ENCODE assay signal across 1 fruit fly cellular context in the genomic region with DNA sequence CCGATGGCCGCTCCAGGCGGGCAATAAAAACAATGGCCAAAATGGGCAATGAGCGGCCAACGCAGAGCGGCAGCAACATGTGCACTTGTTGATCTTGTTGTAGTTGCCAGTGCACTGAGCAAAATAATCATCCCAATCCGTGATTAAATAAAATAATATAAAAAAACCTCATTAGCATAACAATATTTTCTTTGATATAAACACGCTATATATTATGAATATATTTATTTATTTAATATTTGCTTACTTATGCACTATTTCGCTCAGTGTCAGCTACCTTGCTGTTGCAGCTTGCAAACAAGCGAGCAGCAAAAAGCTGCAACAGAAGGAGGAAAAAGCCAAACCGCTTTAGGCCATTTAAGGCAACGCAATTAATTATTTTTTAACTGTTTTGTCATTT.
TF ChIP-seq lines count a peak whose summit lies in the region.

No protein-coding gene starts in this region.

TF ChIP-seq in whole organism, embryonic, 481 proteins besides CTCF, POLR2A, EP300 and RAD21 (continued from another document):
- TF ChIP-seq CG34376 (GFP tag; optimal IDR thresholded peaks at IDR 0.05; lab: Kevin White, UChicago) (no peak), Hr51 (GFP tag; optimal IDR thresholded peaks at IDR 0.05; lab: Kevin White, UChicago) (peak in 1 of 2 experiments; percentile 53), CG1024 (GFP tag; IDR thresholded peaks at IDR 0.05; lab: Robert Waterston, UW) (no peak), CG12769 (tag; optimal IDR thresholded peaks at IDR 0.05; lab: Kevin White, UChicago) (no peak), maf-S (GFP tag; optimal IDR thresholded peaks at IDR 0.05; lab: Kevin White, UChicago) (no peak), CG1602 (GFP tag; optimal IDR thresholded peaks at IDR 0.05; lab: Kevin White, UChicago) (peak; percentile 39), CG17359 (tag; optimal IDR thresholded peaks at IDR 0.05; lab: Kevin White, UChicago) (peak; percentile 40), Ssrp (tag; optimal IDR thresholded peaks at IDR 0.05; lab: Kevin White, UChicago) (peak; percentile 34), HLH3B (GFP tag; IDR thresholded peaks at IDR 0.05; lab: Robert Waterston, UW) (peak; percentile 31; the same call in 1 of the 2 replicates), CG7745 (tag; optimal IDR thresholded peaks at IDR 0.05; lab: Kevin White, UChicago) (no peak), Dip2 (GFP tag; IDR thresholded peaks at IDR 0.05; lab: Robert Waterston, UW) (no peak), ewg (GFP tag; optimal IDR thresholded peaks at IDR 0.05; lab: Kevin White, UChicago) (peak; percentile 3), B-H1 (GFP tag; IDR thresholded peaks at IDR 0.05; lab: Robert Waterston, UW) (0 out of 3 replicates have a peak, but pooled peaks have one; percentile 17), CG10267 (tag; optimal IDR thresholded peaks at IDR 0.05; lab: Kevin White, UChicago) (peak; percentile 17), CG7556 (GFP tag; optimal IDR thresholded peaks at IDR 0.05; lab: Kevin White, UChicago) (no peak), cad (GFP tag; optimal IDR thresholded peaks at IDR 0.05; lab: Kevin White, UChicago) (no peak), kah (GFP tag; optimal IDR thresholded peaks at IDR 0.05; lab: Kevin White, UChicago) (no peak), CG8944 (GFP tag; optimal IDR thresholded peaks at IDR 0.05; lab: Kevin White, UChicago) (no peak), CG1832 (GFP tag; optimal IDR thresholded peaks at IDR 0.05; lab: Kevin White, UChicago) (no peak), CG5180 (GFP tag; optimal IDR thresholded peaks at IDR 0.05; lab: Kevin White, UChicago) (no peak), gsb (GFP tag; IDR thresholded peaks at IDR 0.05; lab: Robert Waterston, UW) (no peak), mld (GFP tag; IDR thresholded peaks at IDR 0.05; lab: Robert Waterston, UW; ENCODE audit: partially characterized antibody) (no peak), Stat92E (GFP tag; optimal IDR thresholded peaks at IDR 0.05; lab: Kevin White, UChicago) (no peak), Ptx1 (GFP tag; IDR thresholded peaks at IDR 0.05; lab: Robert Waterston, UW) (peak; percentile 30; the same call in 1 of the 2 replicates), btn (GFP tag; optimal IDR thresholded peaks at IDR 0.05; lab: Kevin White, UChicago) (no peak), CG14441 (GFP tag; IDR thresholded peaks at IDR 0.05; lab: Robert Waterston, UW) (peak; percentile 46), tgo (GFP tag; IDR thresholded peaks at IDR 0.05; lab: Robert Waterston, UW) (peak; percentile 42; the same call in 1 of the 3 replicates), hbn (GFP tag; IDR thresholded peaks at IDR 0.05; lab: Robert Waterston, UW; ENCODE audit: partially characterized antibody) (no peak), D19A (tag; optimal IDR thresholded peaks at IDR 0.05; lab: Kevin White, UChicago) (peak; percentile 15), bsh (GFP tag; optimal IDR thresholded peaks at IDR 0.05; lab: Kevin White, UChicago) (peak; percentile 3 to 57), pita (GFP tag; optimal IDR thresholded peaks at IDR 0.05; lab: Kevin White, UChicago) (no peak), kni (GFP tag; optimal IDR thresholded peaks at IDR 0.05; lab: Kevin White, UChicago) (no peak), CG7839 (tag; optimal IDR thresholded peaks at IDR 0.05; lab: Kevin White, UChicago) (peak; percentile 38), CG7372 (GFP tag; IDR thresholded peaks at IDR 0.05; lab: Robert Waterston, UW) (no peak), CG17829 (tag; optimal IDR thresholded peaks at IDR 0.05; lab: Kevin White, UChicago) (peak; percentile 47), CG2875 (GFP tag; optimal IDR thresholded peaks at IDR 0.05; lab: Kevin White, UChicago) (peak; percentile 16), CG10959 (GFP tag; IDR thresholded peaks at IDR 0.05; lab: Robert Waterston, UW) (no peak), gem (tag; optimal IDR thresholded peaks at IDR 0.05; lab: Kevin White, UChicago) (peak; percentile 69), CG18011 (GFP tag; optimal IDR thresholded peaks at IDR 0.05; lab: Kevin White, UChicago) (no peak), sc (optimal IDR thresholded peaks at IDR 0.05; lab: Kevin White, UChicago) (no peak), sc (GFP tag; optimal IDR thresholded peaks at IDR 0.05; lab: Kevin White, UChicago) (no peak), sd (tag; optimal IDR thresholded peaks at IDR 0.05; lab: Kevin White, UChicago) (no peak), Trl (optimal IDR thresholded peaks at IDR 0.05; lab: Kevin White, UChicago) (no peak), Trl (GFP tag; optimal IDR thresholded peaks at IDR 0.05; lab: Kevin White, UChicago) (no peak), odd (GFP tag; optimal IDR thresholded peaks at IDR 0.05; lab: Kevin White, UChicago) (no peak), HLH54F (GFP tag; optimal IDR thresholded peaks at IDR 0.05; lab: Kevin White, UChicago) (no peak), nmo (GFP tag; optimal IDR thresholded peaks at IDR 0.05; lab: Kevin White, UChicago) (peak; percentile 50), Mes4 (GFP tag; optimal IDR thresholded peaks at IDR 0.05; lab: Kevin White, UChicago) (no peak), mirr (GFP tag; optimal IDR thresholded peaks at IDR 0.05; lab: Kevin White, UChicago) (no peak), CG31388 (GFP tag; optimal IDR thresholded peaks at IDR 0.05; lab: Kevin White, UChicago) (no peak), CG9876 (GFP tag; optimal IDR thresholded peaks at IDR 0.05; lab: Kevin White, UChicago) (no peak), CG9727 (GFP tag; optimal IDR thresholded peaks at IDR 0.05; lab: Kevin White, UChicago) (peak; percentile 35), lola (GFP tag; optimal IDR thresholded peaks at IDR 0.05; lab: Kevin White, UChicago) (peak in 1 of 3 experiments; percentile 36), CG2129 (GFP tag; IDR thresholded peaks at IDR 0.05; lab: Robert Waterston, UW; ENCODE audit: partially characterized antibody) (no peak), CG13775 (GFP tag; optimal IDR thresholded peaks at IDR 0.05; lab: Kevin White, UChicago) (peak; percentile 39), HHEX (GFP tag; optimal IDR thresholded peaks at IDR 0.05; lab: Kevin White, UChicago) (no peak), lbe (GFP tag; optimal IDR thresholded peaks at IDR 0.05; lab: Kevin White, UChicago) (peak; percentile 46), crc (GFP tag; optimal IDR thresholded peaks at IDR 0.05; lab: Kevin White, UChicago) (no peak), CG11504 (tag; optimal IDR thresholded peaks at IDR 0.05; lab: Kevin White, UChicago) (peak; percentile 54), CG2678 (tag; optimal IDR thresholded peaks at IDR 0.05; lab: Kevin White, UChicago) (peak; percentile 11), sqz (GFP tag; optimal IDR thresholded peaks at IDR 0.05; lab: Kevin White, UChicago) (no peak), dan (GFP tag; IDR thresholded peaks at IDR 0.05; lab: Robert Waterston, UW) (no peak), CG2889 (GFP tag; IDR thresholded peaks at IDR 0.05; lab: Robert Waterston, UW) (no peak), br (optimal IDR thresholded peaks at IDR 0.05; lab: Kevin White, UChicago) (no peak), HmgD (GFP tag; optimal IDR thresholded peaks at IDR 0.05; lab: Kevin White, UChicago) (no peak), az2 (GFP tag; optimal IDR thresholded peaks at IDR 0.05; lab: Kevin White, UChicago) (peak; percentile 31), vnd (GFP tag; IDR thresholded peaks at IDR 0.05; lab: Robert Waterston, UW; ENCODE audit: partially characterized antibody) (no peak), CG13424 (tag; optimal IDR thresholded peaks at IDR 0.05; lab: Kevin White, UChicago) (peak; percentile 30), Hand (GFP tag; optimal IDR thresholded peaks at IDR 0.05; lab: Kevin White, UChicago) (no peak), Doc3 (GFP tag; IDR thresholded peaks at IDR 0.05; lab: Robert Waterston, UW; ENCODE audit: partially characterized antibody) (no peak), bbx (GFP tag; IDR thresholded peaks at IDR 0.05; lab: Robert Waterston, UW; ENCODE audit: partially characterized antibody) (no peak), Poxn (GFP tag; IDR thresholded peaks at IDR 0.05; lab: Robert Waterston, UW) (no peak), lab (GFP tag; optimal IDR thresholded peaks at IDR 0.05; lab: Kevin White, UChicago) (no peak), pnt (GFP tag; optimal IDR thresholded peaks at IDR 0.05; lab: Kevin White, UChicago) (no peak), repo (GFP tag; optimal IDR thresholded peaks at IDR 0.05; lab: Kevin White, UChicago) (no peak), Atf6 (GFP tag; IDR thresholded peaks at IDR 0.05; lab: Robert Waterston, UW) (no peak), fd102C (GFP tag; optimal IDR thresholded peaks at IDR 0.05; lab: Kevin White, UChicago) (no peak), CG14050 (GFP tag; IDR thresholded peaks at IDR 0.05; lab: Robert Waterston, UW) (no peak), dmrt99B (tag; optimal IDR thresholded peaks at IDR 0.05; lab: Kevin White, UChicago) (peak; percentile 60)
